Fruit fly (Drosophila melanogaster) Kc167 (cell line): ENCODE results near the gene Rab30.

Experiments used
- Myc ChIP-seq: fragments of >200 bp; optimal IDR thresholded peaks from 2 replicates; lab custom pipeline; 2017; ENCODE audit warnings: missing external identifiers
- Sin3A ChIP-seq: fragments of >200 bp; optimal IDR thresholded peaks from 2 replicates; lab custom pipeline; 2018; ENCODE audit warnings: missing external identifiers
- h ChIP-seq: fragments of >200 bp; optimal IDR thresholded peaks from 3 replicates; lab custom pipeline; 2018; ENCODE audit warnings: missing external identifiers
- insv ChIP-seq: fragments of >200 bp; optimal IDR thresholded peaks from 3 replicates; lab custom pipeline; 2018; ENCODE audit warnings: missing external identifiers
- psq ChIP-seq: fragments of >200 bp; optimal IDR thresholded peaks from 2 replicates; lab custom pipeline; 2017; ENCODE audit warnings: missing external identifiers
- ttk ChIP-seq: sonication (Bioruptor generic); optimal IDR thresholded peaks from 2 replicates; lab custom pipeline; 2017; ENCODE audit warnings: missing external identifiers

Gene Rab30

dm6 chr2L:7032517-7032951 lies at the start of gene Rab30, which contains the start of gene Caper:
Gene Rab30 (minus strand): TSS chr2L:7032606.
Gene Caper (plus strand): TSS chr2L:7032721.
- TF ChIP-seq psq (lab: Kevin White, UChicago) (no peak), Myc (lab: Kevin White, UChicago) (no peak)

dm6 chr2L:7082203-7082602 lies 49.8 kb upstream of the Rab30 start:
- TF ChIP-seq insv (lab: Kevin White, UChicago) (no peak), Sin3A (lab: Kevin White, UChicago) (no peak), Myc (lab: Kevin White, UChicago) (no peak), ttk (lab: Kevin White, UChicago) (no peak), psq (lab: Kevin White, UChicago) (no peak), h (lab: Kevin White, UChicago) (no peak)

- TF ChIP-seq Sin3A (lab: Kevin White, UChicago) (no peak), Myc (lab: Kevin White, UChicago) (no peak), h (lab: Kevin White, UChicago) (no peak), insv (lab: Kevin White, UChicago) (no peak)
Measured at dm6 chr2L:7081307-7081706, 48.9 kb upstream of the Rab30 start.

DNA sequence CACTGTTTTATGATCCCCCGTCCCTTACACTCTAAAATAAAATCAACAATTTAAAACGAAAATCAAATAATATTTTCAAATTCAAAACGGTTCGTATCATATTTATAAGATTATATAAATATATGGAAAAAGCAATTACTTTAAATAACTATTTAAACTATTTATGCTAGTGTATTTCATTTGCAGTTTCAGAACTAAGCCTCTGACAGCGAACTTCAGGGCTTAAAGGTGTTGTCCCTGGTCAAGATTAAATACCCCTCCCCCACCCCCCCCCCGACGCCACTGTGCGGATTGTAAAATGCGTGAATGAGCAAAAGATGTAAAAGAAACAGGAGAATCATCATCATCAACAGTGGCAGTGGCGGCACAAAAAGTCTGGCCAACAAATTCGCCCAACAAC lies 44.4 kb upstream of the Rab30 start:
- TF ChIP-seq h (lab: Kevin White, UChicago): no peak
- no peak for TF ChIP-seq insv (lab: Kevin White, UChicago)
- no peak for TF ChIP-seq Sin3A (lab: Kevin White, UChicago)
- TF ChIP-seq Myc (lab: Kevin White, UChicago): no peak
- TF ChIP-seq psq (lab: Kevin White, UChicago): no peak

DNA sequence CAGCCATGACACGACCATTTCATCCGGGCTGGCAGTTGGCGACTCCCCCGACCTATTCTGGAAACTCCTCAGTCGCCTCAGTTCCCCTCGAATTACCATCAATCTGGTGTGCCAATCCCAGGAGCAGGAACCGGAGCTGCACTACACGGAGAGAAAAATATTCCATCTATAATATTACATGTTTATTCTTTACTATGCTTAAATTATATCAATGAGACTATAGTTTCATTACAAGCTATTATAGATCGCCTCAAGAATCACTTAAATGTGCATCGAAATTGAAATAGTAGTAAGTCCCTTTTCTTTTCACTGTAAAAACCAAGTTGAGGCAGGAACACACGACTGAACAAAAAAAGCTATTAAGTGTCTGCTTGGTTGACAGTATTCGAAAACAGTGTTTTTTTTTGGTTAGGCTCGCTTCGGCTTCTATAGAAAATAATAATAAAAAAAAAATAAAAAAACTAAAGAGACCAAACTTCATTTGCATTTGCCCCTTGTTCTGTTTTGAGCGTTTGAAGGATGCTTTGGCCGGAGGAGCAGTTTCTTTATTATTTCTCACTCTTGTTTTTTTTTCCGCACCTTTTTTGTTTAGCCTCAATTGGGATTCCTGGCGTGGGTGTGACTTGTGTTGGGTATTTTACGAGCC lies 43.8 kb upstream of the Rab30 start:
- TF ChIP-seq insv (lab: Kevin White, UChicago) (no peak), Myc (lab: Kevin White, UChicago) (no peak), h (lab: Kevin White, UChicago) (no peak), psq (lab: Kevin White, UChicago) (no peak), ttk (lab: Kevin White, UChicago) (no peak)

dm6 chr2L:7073011-7073410 lies 40.6 kb upstream of the Rab30 start:
- no peak for TF ChIP-seq insv (lab: Kevin White, UChicago)
- no peak for TF ChIP-seq psq (lab: Kevin White, UChicago)
- TF ChIP-seq Sin3A (lab: Kevin White, UChicago): no peak

- TF ChIP-seq Sin3A (lab: Kevin White, UChicago) (no peak), insv (lab: Kevin White, UChicago) (no peak)
Measured at dm6 chr2L:7071862-7072261, 39.5 kb upstream of the Rab30 start.

DNA sequence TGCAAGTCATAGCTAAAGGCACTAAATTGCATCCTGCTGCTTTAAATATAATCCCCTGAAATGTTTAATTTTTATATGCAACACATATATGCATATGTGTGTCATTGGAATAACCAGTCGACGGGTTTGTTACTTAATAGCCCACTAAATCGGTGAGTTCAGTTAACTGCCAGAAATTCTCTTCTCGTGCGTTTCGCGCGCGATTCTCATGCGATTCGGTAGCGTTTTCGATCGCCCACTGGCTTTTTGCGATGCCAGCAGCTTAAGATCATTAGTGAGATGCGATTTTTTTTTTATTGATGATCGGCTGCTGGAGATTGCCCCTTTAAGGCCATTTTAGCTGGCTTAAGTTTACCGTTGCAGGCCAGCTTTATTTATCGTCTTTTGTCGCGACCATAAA lies 38.8 kb upstream of the Rab30 start:
- TF ChIP-seq Sin3A (lab: Kevin White, UChicago) (no peak), Myc (lab: Kevin White, UChicago) (no peak), h (lab: Kevin White, UChicago) (no peak), ttk (lab: Kevin White, UChicago) (no peak), insv (lab: Kevin White, UChicago) (no peak), psq (lab: Kevin White, UChicago) (no peak)

DNA sequence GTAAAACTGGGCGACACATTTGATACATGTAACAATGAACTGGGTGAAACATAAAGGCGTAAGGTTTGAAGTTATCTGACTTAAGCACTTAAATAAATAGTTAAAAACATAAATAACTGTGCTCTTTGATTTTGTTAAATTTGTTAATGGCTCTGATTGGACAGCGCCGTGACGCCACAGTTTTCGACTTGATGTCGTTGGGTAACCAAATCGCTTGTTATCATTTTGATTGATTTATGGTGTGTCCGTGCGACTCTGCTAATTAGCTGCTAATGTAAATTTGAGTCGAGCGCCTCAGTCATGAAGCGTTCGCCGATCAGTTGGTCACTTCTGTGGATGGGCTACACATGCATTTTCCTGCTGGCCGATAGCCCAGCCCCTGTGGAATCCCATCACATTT lies 35.3 kb upstream of the Rab30 start, which contains the start of gene Ugt307A1:
Ugt307A1 (plus strand) TSS at position 301 of the 400 bp plus-strand sequence.
- TF ChIP-seq h (lab: Kevin White, UChicago) (no peak), Myc (lab: Kevin White, UChicago) (no peak), ttk (lab: Kevin White, UChicago) (no peak), Sin3A (lab: Kevin White, UChicago) (no peak), insv (lab: Kevin White, UChicago) (no peak), psq (lab: Kevin White, UChicago) (no peak)

DNA sequence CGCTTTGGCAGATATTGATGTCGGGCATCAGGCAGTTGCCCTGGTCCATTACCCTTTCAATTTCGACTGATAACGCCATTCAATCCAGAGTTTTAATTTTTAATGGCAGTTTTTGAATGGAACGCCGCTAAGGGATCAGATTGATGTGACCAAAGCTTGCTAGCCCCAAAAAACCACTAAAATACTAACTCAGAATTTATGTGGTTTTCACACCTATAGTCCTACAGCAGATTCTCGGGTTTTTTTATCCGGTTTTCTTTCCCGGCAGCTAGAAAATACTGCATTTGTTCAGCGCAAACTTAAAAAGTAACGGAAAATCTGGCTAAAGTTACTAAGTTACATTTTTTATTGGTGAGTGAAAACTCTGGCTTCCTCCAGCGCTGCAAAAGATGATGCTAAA lies 33.3 kb upstream of the Rab30 start, which contains the start of gene Nuf2:
Nuf2 (minus strand) TSS at position 151 of the 400 bp plus-strand sequence.
- TF ChIP-seq Sin3A (lab: Kevin White, UChicago) (no peak), insv (lab: Kevin White, UChicago) (no peak), Myc (lab: Kevin White, UChicago) (no peak)

dm6 chr2L:7063721-7064179 lies 31.3 kb upstream of the Rab30 start, which contains the start of gene Sem1:
Gene Sem1 (plus strand): TSS chr2L:7063986.
- TF ChIP-seq ttk (lab: Kevin White, UChicago) (no peak), insv (lab: Kevin White, UChicago) (no peak), Sin3A (lab: Kevin White, UChicago) (no peak), Myc (lab: Kevin White, UChicago) (no peak), h (lab: Kevin White, UChicago) (no peak), psq (lab: Kevin White, UChicago) (no peak)

DNA sequence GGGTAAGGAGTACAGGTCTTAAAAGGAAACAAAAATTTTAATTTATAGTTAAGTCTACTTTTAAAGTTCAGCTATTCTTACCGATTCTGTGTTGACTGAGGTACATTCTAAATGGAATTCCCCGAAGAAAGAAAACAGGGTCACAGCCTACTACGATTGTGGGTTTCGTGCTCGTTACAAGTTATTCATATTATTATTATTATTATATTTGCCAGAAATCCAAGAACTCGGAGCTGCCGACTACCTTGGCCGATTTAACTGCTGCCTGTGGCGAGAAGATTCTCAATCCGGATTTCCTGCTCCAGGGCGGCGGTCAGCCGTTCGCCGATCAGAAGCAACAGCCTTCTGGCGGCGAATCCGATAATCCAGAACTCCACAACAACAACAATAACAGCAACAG lies 28.3 kb upstream of the Rab30 start, which contains the start of gene Mst27D:
Mst27D (minus strand) TSS at position 101 of the 400 bp plus-strand sequence.
- no peak for TF ChIP-seq psq (lab: Kevin White, UChicago)
- TF ChIP-seq h (lab: Kevin White, UChicago): no peak
- TF ChIP-seq ttk (lab: Kevin White, UChicago): no peak
- no peak for TF ChIP-seq Sin3A (lab: Kevin White, UChicago)
- no peak for TF ChIP-seq Myc (lab: Kevin White, UChicago)
- TF ChIP-seq insv (lab: Kevin White, UChicago): no peak
